Worm (Caenorhabditis elegans): ENCODE results near the gene mics-1.

DNA sequence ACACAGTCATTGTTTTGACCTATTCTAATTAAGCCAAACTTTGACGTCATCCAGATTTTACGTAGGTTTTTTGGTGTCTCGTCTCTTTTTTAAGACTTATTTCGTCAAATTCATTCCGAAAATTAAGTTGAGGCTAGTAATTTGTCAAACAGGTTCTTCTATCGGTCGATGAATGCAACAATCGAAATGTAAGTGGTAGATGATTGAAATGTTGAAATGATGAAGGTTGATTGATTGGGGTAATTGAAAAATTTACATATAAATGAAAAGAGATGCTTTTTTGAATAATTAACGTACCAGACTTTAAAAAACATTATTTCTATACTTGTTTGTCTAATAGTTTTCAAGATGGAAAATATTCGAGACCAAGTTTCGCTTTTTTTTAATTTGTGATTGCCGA is 21.8 kb downstream of the mics-1 start:
- TF ChIP-seq nhr-71 (tag; optimal IDR thresholded peaks at IDR 0.05) (no peak), mdl-1 (tag; optimal IDR thresholded peaks at IDR 0.05) (no peak), ztf-4 (tag; optimal IDR thresholded peaks at IDR 0.05) (no peak), zag-1 (tag; optimal IDR thresholded peaks at IDR 0.05) (no peak), elt-3 (tag; optimal IDR thresholded peaks at IDR 0.05) (no peak)

Measured in whole organism, L1 larva.